Fruit fly (Drosophila melanogaster) whole organism, embryonic: ENCODE results near the gene CG31233.

ENCODE experiments used
- Abd-B ChIP-seq: fragments of 200-800 bp; sonication (Bioruptor generic); optimal IDR thresholded peaks from 2 replicates; lab custom pipeline; 2018; ENCODE audit warnings: missing biosample characterization, mild to moderate bottlenecking, missing genetic modification characterization, moderate library complexity
- B-H2 ChIP-seq: fragments of 200-800 bp; sonication (Bioruptor generic); optimal IDR thresholded peaks from 2 replicates; lab custom pipeline; 2018; ENCODE audit warnings: missing biosample characterization, mild to moderate bottlenecking, missing genetic modification characterization
- CG10321 ChIP-seq: fragments of 200-800 bp; sonication (Bioruptor generic); IDR thresholded peaks from 2 replicates; pipeline ENCODE4 v1.3.6; 2022; ENCODE audit warnings: missing biosample characterization, missing genetic modification characterization
- CG10979 ChIP-seq: fragments of 200-800 bp; sonication (Bioruptor generic); optimal IDR thresholded peaks from 2 replicates; lab custom pipeline; 2018; ENCODE audit warnings: missing biosample characterization, mild to moderate bottlenecking, missing genetic modification characterization, moderate library complexity
- CG11093 ChIP-seq: fragments of 200-800 bp; sonication (Bioruptor generic); IDR thresholded peaks from 3 replicates; pipeline ENCODE4 v1.3.6; 2022; ENCODE audit warnings: missing biosample characterization, missing genetic modification characterization
- CG13123 ChIP-seq: fragments of 200-800 bp; sonication (Bioruptor generic); optimal IDR thresholded peaks from 2 replicates; lab custom pipeline; 2016; ENCODE audit warnings: missing biosample characterization, missing genetic modification characterization
- CG17829 ChIP-seq: fragments of 200-800 bp; optimal IDR thresholded peaks from 2 replicates; lab custom pipeline; 2019; ENCODE audit warnings: missing biosample characterization, mild to moderate bottlenecking, missing genetic modification characterization, moderate library complexity
- CG3281 ChIP-seq: fragments of 200-800 bp; sonication (Bioruptor generic); optimal IDR thresholded peaks from 3 replicates; lab custom pipeline; 2017; ENCODE audit warnings: missing biosample characterization, mild to moderate bottlenecking, missing genetic modification characterization
- CG34376 ChIP-seq: fragments of 200-800 bp; sonication (Bioruptor generic); optimal IDR thresholded peaks from 2 replicates; lab custom pipeline; 2018; ENCODE audit warnings: missing biosample characterization, mild to moderate bottlenecking, missing genetic modification characterization
- CG3995 ChIP-seq: fragments of 200-800 bp; sonication (Bioruptor generic); optimal IDR thresholded peaks from 3 replicates; lab custom pipeline; 2016; ENCODE audit warnings: missing biosample characterization, missing genetic modification characterization
- CG4707 ChIP-seq: fragments of 200-800 bp; sonication (Bioruptor generic); optimal IDR thresholded peaks from 2 replicates; lab custom pipeline; 2018; ENCODE audit warnings: missing biosample characterization, mild to moderate bottlenecking, missing genetic modification characterization, moderate library complexity
- CG5180 ChIP-seq: fragments of 200-800 bp; sonication (Bioruptor generic); optimal IDR thresholded peaks from 3 replicates; lab custom pipeline; 2017; ENCODE audit warnings: missing biosample characterization, missing genetic modification characterization, mild to moderate bottlenecking, moderate library complexity, missing genetic modification reagents
- Dad ChIP-seq: fragments of 200-800 bp; sonication (Bioruptor generic); optimal IDR thresholded peaks from 3 replicates; lab custom pipeline; 2016; ENCODE audit warnings: missing biosample characterization, missing genetic modification characterization
- Dp ChIP-seq: fragments of 200-800 bp; sonication (Bioruptor generic); optimal IDR thresholded peaks from 2 replicates; lab custom pipeline; 2018; ENCODE audit warnings: missing biosample characterization, mild to moderate bottlenecking, missing genetic modification characterization, moderate library complexity
- GATAe ChIP-seq: fragments of 200-800 bp; sonication (Bioruptor generic); conservative IDR thresholded peaks from 2 replicates; pipeline ENCODE4 v1.3.6; 2022; ENCODE audit warnings: missing biosample characterization, missing genetic modification characterization
- Hey ChIP-seq: fragments of 200-800 bp; sonication (Bioruptor generic); optimal IDR thresholded peaks from 3 replicates; lab custom pipeline; 2018; ENCODE audit warnings: missing biosample characterization, mild to moderate bottlenecking, missing genetic modification characterization
- HmgD ChIP-seq: fragments of 200-800 bp; sonication (Bioruptor generic); optimal IDR thresholded peaks from 3 replicates; lab custom pipeline; 2016; ENCODE audit warnings: missing biosample characterization, missing genetic modification characterization
- Hr3 ChIP-seq: fragments of 200-800 bp; sonication (Bioruptor generic); optimal IDR thresholded peaks from 3 replicates; lab custom pipeline; 2016; ENCODE audit warnings: missing biosample characterization, missing genetic modification characterization
- MESR4 ChIP-seq: fragments of 200-800 bp; sonication (Bioruptor generic); optimal IDR thresholded peaks from 2 replicates; lab custom pipeline; 2018; ENCODE audit warnings: missing biosample characterization, mild to moderate bottlenecking, missing genetic modification characterization, moderate library complexity
- NC2α ChIP-seq: fragments of 200-800 bp; sonication (Bioruptor generic); optimal IDR thresholded peaks from 2 replicates; lab custom pipeline; 2016; ENCODE audit warnings: missing biosample characterization, missing genetic modification characterization
- NFAT ChIP-seq: fragments of 200-800 bp; sonication (Bioruptor generic); IDR thresholded peaks from 2 replicates; pipeline ENCODE4 v1.3.6; 2022; ENCODE audit warnings: missing biosample characterization, missing genetic modification characterization
- NfI ChIP-seq: fragments of 200-800 bp; sonication (Bioruptor generic); optimal IDR thresholded peaks from 3 replicates; lab custom pipeline; 2018; ENCODE audit warnings: missing biosample characterization, mild to moderate bottlenecking, missing genetic modification characterization, moderate library complexity
- Opbp ChIP-seq: fragments of 200-800 bp; sonication (Bioruptor generic); IDR thresholded peaks from 3 replicates; pipeline ENCODE4 v1.3.6; 2022; ENCODE audit warnings: missing biosample characterization, missing genetic modification characterization; ENCODE audit not compliant: partially characterized antibody
- Pdp1 ChIP-seq, 2 experiments: fragments of 200-800 bp; sonication (Bioruptor generic); optimal IDR thresholded peaks; 3 replicates each; lab custom pipeline; 2016; ENCODE audit warnings: missing biosample characterization in 2 of 2, missing genetic modification characterization in 2 of 2, mild to moderate bottlenecking in 1 of 2, moderate library complexity in 1 of 2
- Poxn ChIP-seq: fragments of 200-800 bp; sonication (Bioruptor generic); IDR thresholded peaks from 2 replicates; pipeline ENCODE4 v1.3.6; 2022; ENCODE audit warnings: missing biosample characterization, missing genetic modification characterization
- Scr ChIP-seq: fragments of 200-800 bp; sonication (Bioruptor generic); IDR thresholded peaks from 2 replicates; pipeline ENCODE4 v1.3.6; 2022; ENCODE audit warnings: missing biosample characterization, missing genetic modification characterization; ENCODE audit not compliant: partially characterized antibody
- ac ChIP-seq: fragments of 200-800 bp; sonication (Bioruptor generic); optimal IDR thresholded peaks from 3 replicates; lab custom pipeline; 2017; ENCODE audit warnings: missing biosample characterization, mild to moderate bottlenecking, missing genetic modification characterization
- al ChIP-seq: fragments of 200-800 bp; sonication (Bioruptor generic); IDR thresholded peaks from 2 replicates; pipeline ENCODE4 v1.3.6; 2022; ENCODE audit warnings: missing biosample characterization, missing genetic modification characterization
- ash1 ChIP-seq: fragments of 200-800 bp; sonication (Bioruptor generic); optimal IDR thresholded peaks from 2 replicates; lab custom pipeline; 2018; ENCODE audit warnings: missing biosample characterization, mild to moderate bottlenecking, missing genetic modification characterization
- bowl ChIP-seq: fragments of 200-800 bp; sonication (Bioruptor generic); IDR thresholded peaks from 2 replicates; pipeline ENCODE4 v1.3.6; 2022; ENCODE audit warnings: missing biosample characterization, missing genetic modification characterization
- crc ChIP-seq: fragments of 200-800 bp; sonication (Bioruptor generic); optimal IDR thresholded peaks from 2 replicates; lab custom pipeline; 2016; ENCODE audit warnings: missing biosample characterization, missing genetic modification characterization
- cwo ChIP-seq: fragments of 200-800 bp; sonication (Bioruptor generic); optimal IDR thresholded peaks from 3 replicates; lab custom pipeline; 2017; ENCODE audit warnings: missing biosample characterization, missing genetic modification characterization, mild to moderate bottlenecking, moderate library complexity, missing genetic modification reagents
- exex ChIP-seq: fragments of 200-800 bp; sonication (Bioruptor generic); optimal IDR thresholded peaks from 4 replicates; lab custom pipeline; 2018; ENCODE audit warnings: missing biosample characterization, mild to moderate bottlenecking, missing genetic modification characterization, moderate library complexity
- fd3F ChIP-seq: fragments of 200-800 bp; sonication (Bioruptor generic); optimal IDR thresholded peaks from 2 replicates; lab custom pipeline; 2018; ENCODE audit warnings: missing biosample characterization, mild to moderate bottlenecking, missing genetic modification characterization, moderate library complexity
- fru ChIP-seq: fragments of >200 bp; optimal IDR thresholded peaks from 2 replicates; lab custom pipeline; 2017
- grau ChIP-seq: fragments of 200-800 bp; optimal IDR thresholded peaks from 3 replicates; lab custom pipeline; 2019; ENCODE audit warnings: missing biosample characterization, mild to moderate bottlenecking, missing genetic modification characterization, moderate library complexity
- grn ChIP-seq: fragments of 200-800 bp; sonication (Bioruptor generic); optimal IDR thresholded peaks from 3 replicates; lab custom pipeline; 2017; ENCODE audit warnings: missing biosample characterization, missing genetic modification characterization
- hth ChIP-seq: fragments of >200 bp; optimal IDR thresholded peaks from 2 replicates; lab custom pipeline; 2017; ENCODE audit warnings: inconsistent platforms
- kni ChIP-seq: fragments of 200-800 bp; sonication (Bioruptor generic); optimal IDR thresholded peaks from 3 replicates; lab custom pipeline; 2017; ENCODE audit warnings: mild to moderate bottlenecking, missing biosample characterization, missing genetic modification reagents, missing genetic modification characterization
- lab ChIP-seq: fragments of 200-800 bp; sonication (Bioruptor generic); optimal IDR thresholded peaks from 3 replicates; lab custom pipeline; 2017; ENCODE audit warnings: missing biosample characterization, missing genetic modification characterization, mild to moderate bottlenecking, moderate library complexity, missing genetic modification reagents
- run ChIP-seq: fragments of 200-800 bp; sonication (Bioruptor generic); optimal IDR thresholded peaks from 3 replicates; lab custom pipeline; 2018; ENCODE audit warnings: missing biosample characterization, mild to moderate bottlenecking, missing genetic modification characterization
- sens-2 ChIP-seq: fragments of 200-800 bp; sonication (Bioruptor generic); IDR thresholded peaks from 2 replicates; pipeline ENCODE4 v1.3.6; 2022; ENCODE audit warnings: missing biosample characterization, missing genetic modification characterization
- ssp ChIP-seq: fragments of 200-800 bp; sonication (Bioruptor generic); IDR thresholded peaks from 2 replicates; pipeline ENCODE4 v1.3.6; 2022; ENCODE audit warnings: missing biosample characterization, missing genetic modification characterization
- sug ChIP-seq: fragments of 200-800 bp; optimal IDR thresholded peaks from 2 replicates; lab custom pipeline; 2019; ENCODE audit warnings: missing biosample characterization, mild to moderate bottlenecking, missing genetic modification characterization, moderate library complexity
- wdn ChIP-seq: fragments of 200-800 bp; sonication (Bioruptor generic); IDR thresholded peaks from 2 replicates; pipeline ENCODE4 v1.3.6; 2022; ENCODE audit warnings: missing biosample characterization, missing genetic modification characterization
- z ChIP-seq: fragments of 200-800 bp; sonication (Bioruptor generic); IDR thresholded peaks from 3 replicates; pipeline ENCODE4 v1.3.6; 2022; ENCODE audit warnings: missing biosample characterization, missing genetic modification characterization

CG31233 gene

dm6 chr3R:21753974-21754373 is 4.3 kb downstream of the CG31233 start, which contains the start of gene CG31198:
Gene CG31198, plus strand, starts transcription at chr3R:21754324.
- peak in 1 of 2 experiments; percentile 72 for TF ChIP-seq Pdp1 (GFP tag; optimal IDR thresholded peaks at IDR 0.05; lab: Kevin White, UChicago)
- TF ChIP-seq Abd-B (GFP tag; lab: Kevin White, UChicago): no peak
- TF ChIP-seq exex (tag; lab: Kevin White, UChicago): peak; percentile 42
- TF ChIP-seq Dad (GFP tag; lab: Kevin White, UChicago): no peak
- TF ChIP-seq z (GFP tag; lab: Robert Waterston, UW): no peak
- no peak for TF ChIP-seq hth (lab: Kevin White, UChicago)
- TF ChIP-seq grn (GFP tag; lab: Kevin White, UChicago): peak; percentile 66
- no peak for TF ChIP-seq Poxn (GFP tag; lab: Robert Waterston, UW)
- TF ChIP-seq CG34376 (GFP tag; lab: Kevin White, UChicago): peak; percentile 36
- TF ChIP-seq crc (GFP tag; lab: Kevin White, UChicago): no peak
- TF ChIP-seq Opbp: no peak
- peak; percentile 65 for TF ChIP-seq sug
- no peak for TF ChIP-seq CG17829 (tag; lab: Kevin White, UChicago)
- no peak for TF ChIP-seq CG5180 (GFP tag; lab: Kevin White, UChicago)
- TF ChIP-seq HmgD: no peak
- TF ChIP-seq sens-2 (GFP tag; lab: Robert Waterston, UW): peak; percentile 62; the same call in 1 of the 2 replicates
- no peak for TF ChIP-seq CG3995 (GFP tag; lab: Kevin White, UChicago)
- TF ChIP-seq CG4707: no peak
- peak; percentile 74 for TF ChIP-seq GATAe (GFP tag; lab: Robert Waterston, UW)
- no peak for TF ChIP-seq grau (tag; lab: Kevin White, UChicago)
- TF ChIP-seq wdn: no peak
- peak; percentile 86 for TF ChIP-seq Hey (tag; lab: Kevin White, UChicago)
- no peak for TF ChIP-seq kni (GFP tag; lab: Kevin White, UChicago)
- TF ChIP-seq Dp (GFP tag; lab: Kevin White, UChicago): no peak

dm6 chr3R:21757550-21757949 is 7.9 kb downstream of the CG31233 start:
- TF ChIP-seq NfI (GFP tag; lab: Kevin White, UChicago) (no peak), NC2α (GFP tag; lab: Kevin White, UChicago) (no peak), CG10321 (GFP tag; lab: Robert Waterston, UW) (no peak), run (tag; lab: Kevin White, UChicago) (no peak), B-H2 (GFP tag; lab: Kevin White, UChicago) (peak; percentile 13), sug (peak; percentile 34), lab (GFP tag; lab: Kevin White, UChicago) (peak; percentile 2), CG10979 (tag; lab: Kevin White, UChicago) (no peak), MESR4 (GFP tag; lab: Kevin White, UChicago) (no peak), CG11093 (GFP tag; lab: Robert Waterston, UW) (no peak), fd3F (no peak), ash1 (no peak), ssp (no peak), bowl (GFP tag; lab: Robert Waterston, UW) (no peak), al (GFP tag; lab: Robert Waterston, UW) (no peak), Hr3 (GFP tag; lab: Kevin White, UChicago) (no peak), cwo (GFP tag; lab: Kevin White, UChicago) (peak; percentile 66), NFAT (GFP tag; lab: Robert Waterston, UW) (no peak), ac (GFP tag; lab: Kevin White, UChicago) (no peak), CG13123 (GFP tag; lab: Kevin White, UChicago) (no peak), fru (lab: Kevin White, UChicago) (no peak), CG3281 (no peak), Scr (GFP tag; lab: Robert Waterston, UW) (no peak)
